Fruit fly (Drosophila melanogaster) whole organism, pupa: ENCODE results near the gene CG1116.
A peak's percentile ranks its signal among the peaks of the same experiment; 100 is the strongest.

Experiments
- CG10348 ChIP-seq: fragments of 200-800 bp; sonication (Bioruptor generic); IDR thresholded peaks from 2 replicates; pipeline ENCODE4 v1.3.6; 2022; ENCODE audit warnings: missing biosample characterization, missing genetic modification characterization
- CG15710 ChIP-seq: fragments of 200-800 bp; sonication (Bioruptor generic); optimal IDR thresholded peaks from 2 replicates; lab custom pipeline; 2018; ENCODE audit warnings: missing biosample characterization, mild to moderate bottlenecking, missing genetic modification characterization, moderate library complexity
- CG34367 ChIP-seq: fragments of 200-800 bp; sonication (Bioruptor generic); optimal IDR thresholded peaks from 2 replicates; lab custom pipeline; 2018; ENCODE audit warnings: missing biosample characterization, mild to moderate bottlenecking, missing genetic modification characterization
- D1 ChIP-seq: fragments of 200-800 bp; sonication (Bioruptor generic); optimal IDR thresholded peaks from 2 replicates; lab custom pipeline; 2018; ENCODE audit warnings: missing biosample characterization, mild to moderate bottlenecking, missing genetic modification characterization, moderate library complexity
- fd96Ca ChIP-seq: fragments of 200-800 bp; sonication (Bioruptor generic); IDR thresholded peaks from 3 replicates; pipeline ENCODE4 v1.3.6; 2022; ENCODE audit warnings: missing biosample characterization, missing genetic modification characterization
- gl ChIP-seq: fragments of 200-800 bp; sonication (Bioruptor generic); optimal IDR thresholded peaks from 2 replicates; lab custom pipeline; 2018; ENCODE audit warnings: missing biosample characterization, mild to moderate bottlenecking, missing genetic modification characterization

DNA sequence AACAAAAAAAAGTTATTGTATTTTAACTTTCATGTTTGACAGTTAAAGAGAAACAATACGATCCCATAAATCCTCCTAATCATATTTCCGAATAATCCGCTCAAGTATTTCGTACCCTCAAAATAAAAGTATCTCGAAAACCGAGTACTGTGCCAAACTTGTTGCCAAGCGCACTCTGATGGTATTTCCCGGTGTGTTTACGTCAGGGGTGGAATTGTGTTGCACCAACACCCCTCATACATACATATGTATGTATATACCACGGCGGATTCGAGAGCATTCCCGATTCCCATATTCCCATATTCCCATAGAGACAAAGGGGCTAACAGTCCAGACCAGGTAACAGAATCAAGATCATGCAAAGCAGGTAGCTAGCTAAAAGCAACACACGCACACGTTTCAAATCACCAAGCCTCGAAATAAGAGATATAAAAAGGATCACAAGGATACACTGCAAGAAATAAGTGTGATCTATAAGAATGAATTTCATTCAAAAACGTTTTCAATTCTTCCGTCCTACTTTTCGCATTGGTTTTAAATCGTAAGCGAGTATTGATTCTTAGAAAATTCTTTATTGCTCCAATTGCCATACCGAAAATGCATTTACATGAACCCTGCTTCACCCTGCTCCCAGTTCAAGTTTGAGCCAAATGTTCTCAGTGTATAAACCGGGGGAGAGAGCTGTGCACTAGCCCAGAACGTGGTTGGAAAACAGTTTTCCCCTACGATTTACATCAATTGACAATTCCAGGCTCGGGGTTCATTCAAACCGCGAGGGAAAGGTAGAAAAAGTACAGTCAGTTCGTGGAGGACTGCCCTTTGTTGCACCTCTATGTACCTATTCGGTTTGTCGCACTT lies 7.3 kb upstream of the CG1116 start:
- TF ChIP-seq CG34367 (tag; lab: Kevin White, UChicago): peak; percentile 46
- no peak for TF ChIP-seq D1 (tag; lab: Kevin White, UChicago)
- TF ChIP-seq gl: peak; percentile 45
- TF ChIP-seq fd96Ca (GFP tag; lab: Robert Waterston, UW): peak; percentile 55; the same call in 2 of the 3 replicates
- TF ChIP-seq CG10348 (GFP tag; lab: Robert Waterston, UW): no peak
- TF ChIP-seq CG15710 (tag; lab: Kevin White, UChicago): peak; percentile 52
